Fruit fly (Drosophila melanogaster): ENCODE measurements around the gene CG17202.

dm6 chr3R:12433764-12434163 is 11.2 kb downstream of the CG17202 start, which contains the start of the genes Aos1 and Srlp:
- TF ChIP-seq h (GFP tag; optimal IDR thresholded peaks at IDR 0.05), result no peak
- peak; percentile 32 for TF ChIP-seq OdsH (GFP tag; optimal IDR thresholded peaks at IDR 0.05)
- no peak for TF ChIP-seq dsf (GFP tag; optimal IDR thresholded peaks at IDR 0.05; ENCODE audit: borderline replicate concordance)
- TF ChIP-seq pan (optimal IDR thresholded peaks at IDR 0.05), result no peak
- TF ChIP-seq br (GFP tag; optimal IDR thresholded peaks at IDR 0.05), result no peak
- no peak for TF ChIP-seq Abd-B (GFP tag; optimal IDR thresholded peaks at IDR 0.05)
- no peak for TF ChIP-seq lola (GFP tag; optimal IDR thresholded peaks at IDR 0.05)
- TF ChIP-seq CrebA (GFP tag; optimal IDR thresholded peaks at IDR 0.05; ENCODE audit: borderline replicate concordance), result no peak
- TF ChIP-seq psq (GFP tag; optimal IDR thresholded peaks at IDR 0.05), result peak; percentile 46
- no peak for TF ChIP-seq Mio (GFP tag; optimal IDR thresholded peaks at IDR 0.05)
